Fruit fly (Drosophila melanogaster) whole organism, pupa: ENCODE data around the gene Mo25.

ENCODE experiments used
- CG10348 ChIP-seq: fragments of 200-800 bp; sonication (Bioruptor generic); IDR thresholded peaks from 2 replicates; pipeline ENCODE4 v1.3.6; 2022; ENCODE audit warnings: missing biosample characterization, missing genetic modification characterization
- CG15710 ChIP-seq: fragments of 200-800 bp; sonication (Bioruptor generic); optimal IDR thresholded peaks from 2 replicates; lab custom pipeline; 2018; ENCODE audit warnings: missing biosample characterization, mild to moderate bottlenecking, missing genetic modification characterization, moderate library complexity
- CG17806 ChIP-seq: fragments of 200-800 bp; sonication (Bioruptor generic); optimal IDR thresholded peaks from 2 replicates; lab custom pipeline; 2018; ENCODE audit warnings: missing biosample characterization, mild to moderate bottlenecking, missing genetic modification characterization, moderate library complexity
- CG32121 ChIP-seq: fragments of 200-800 bp; sonication (Bioruptor generic); IDR thresholded peaks from 2 replicates; pipeline ENCODE4 v1.3.6; 2022; ENCODE audit warnings: missing biosample characterization, missing genetic modification characterization
- CG34367 ChIP-seq: fragments of 200-800 bp; sonication (Bioruptor generic); optimal IDR thresholded peaks from 2 replicates; lab custom pipeline; 2018; ENCODE audit warnings: missing biosample characterization, mild to moderate bottlenecking, missing genetic modification characterization
- CG4496 ChIP-seq: fragments of 200-800 bp; sonication (Bioruptor generic); IDR thresholded peaks from 3 replicates; pipeline ENCODE4 v1.3.6; 2022; ENCODE audit warnings: missing biosample characterization, missing genetic modification characterization
- CG8159 ChIP-seq: fragments of 200-800 bp; sonication (Bioruptor generic); optimal IDR thresholded peaks from 3 replicates; lab custom pipeline; 2018; ENCODE audit warnings: missing biosample characterization, mild to moderate bottlenecking, missing genetic modification characterization, moderate library complexity
- D1 ChIP-seq: fragments of 200-800 bp; sonication (Bioruptor generic); optimal IDR thresholded peaks from 2 replicates; lab custom pipeline; 2018; ENCODE audit warnings: missing biosample characterization, mild to moderate bottlenecking, missing genetic modification characterization, moderate library complexity
- EcR ChIP-seq: fragments of 200-800 bp; sonication (Bioruptor generic); optimal IDR thresholded peaks from 3 replicates; lab custom pipeline; 2019; ENCODE audit warnings: missing biosample characterization, missing genetic modification characterization, mild to moderate bottlenecking, moderate library complexity, missing genetic modification reagents
- Snoo ChIP-seq: fragments of 200-800 bp; sonication (Bioruptor generic); optimal IDR thresholded peaks from 3 replicates; lab custom pipeline; 2017; ENCODE audit warnings: missing biosample characterization, mild to moderate bottlenecking, missing genetic modification characterization, inconsistent platforms
- fd96Ca ChIP-seq: fragments of 200-800 bp; sonication (Bioruptor generic); IDR thresholded peaks from 3 replicates; pipeline ENCODE4 v1.3.6; 2022; ENCODE audit warnings: missing biosample characterization, missing genetic modification characterization
- gl ChIP-seq: fragments of 200-800 bp; sonication (Bioruptor generic); optimal IDR thresholded peaks from 2 replicates; lab custom pipeline; 2018; ENCODE audit warnings: missing biosample characterization, mild to moderate bottlenecking, missing genetic modification characterization

DNA sequence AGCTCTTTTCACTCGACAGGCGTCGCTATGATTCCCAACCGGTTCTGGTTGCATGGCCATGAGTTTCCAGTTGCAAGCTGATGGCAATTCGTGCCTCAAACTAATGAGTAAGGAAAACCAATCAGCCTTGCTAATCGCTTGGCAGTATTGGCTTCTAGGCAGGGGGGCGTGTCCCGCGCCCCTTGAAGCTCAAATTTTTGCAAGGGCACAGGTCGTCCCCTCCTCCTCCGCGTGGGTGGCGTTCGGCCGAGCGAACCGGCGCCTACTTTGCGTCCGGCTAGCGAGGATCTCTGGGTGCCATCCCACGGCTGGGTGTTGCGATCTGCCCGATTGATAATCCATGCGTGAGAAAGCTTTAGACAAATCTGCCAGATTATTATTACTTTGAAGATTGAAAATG, 38.4 kb upstream of the Mo25 start:
- TF ChIP-seq CG34367 (tag; lab: Kevin White, UChicago) (no peak), CG17806 (tag; lab: Kevin White, UChicago) (no peak), D1 (tag; lab: Kevin White, UChicago) (no peak), CG15710 (no peak), EcR (GFP tag; lab: Kevin White, UChicago) (no peak), Snoo (no peak), CG4496 (GFP tag; lab: Robert Waterston, UW) (no peak), gl (no peak), CG10348 (GFP tag; lab: Robert Waterston, UW) (no peak), fd96Ca (no peak), CG32121 (GFP tag; lab: Robert Waterston, UW) (no peak), CG8159 (no peak)
